Worm (Caenorhabditis elegans) whole organism, L1 larva: ENCODE results near the gene F35A5.1.

Experiments used
- aly-2 ChIP-seq: fragments of 150-350 bp; optimal IDR thresholded peaks from 2 replicates; lab custom pipeline; 2014; ENCODE audit warnings: missing biosample characterization, missing genetic modification characterization
- fos-1 ChIP-seq: fragments of 150-350 bp; optimal IDR thresholded peaks from 2 replicates; lab custom pipeline; 2014; ENCODE audit warnings: missing biosample characterization, missing genetic modification characterization
- grh-1 ChIP-seq: fragments of 200-800 bp; sonication (Bioruptor generic); IDR thresholded peaks from 2 replicates; pipeline ENCODE4 v1.3.6; 2022; ENCODE audit warnings: missing genetic modification reagents, missing genetic modification characterization, missing compliant biosample characterization
- jun-1 ChIP-seq: fragments of 150-350 bp; optimal IDR thresholded peaks from 2 replicates; lab custom pipeline; 2014; ENCODE audit warnings: missing biosample characterization, missing genetic modification reagents, missing genetic modification characterization
- lin-13 ChIP-seq: fragments of 150-350 bp; optimal IDR thresholded peaks from 2 replicates; lab custom pipeline; 2014; ENCODE audit warnings: missing biosample characterization, missing genetic modification reagents, missing genetic modification characterization
- lin-35 ChIP-seq, 2 experiments: fragments of 150-350 bp; optimal IDR thresholded peaks; 2 replicates each; lab custom pipeline; 2014; ENCODE audit warnings: missing biosample characterization in 2 of 2, missing genetic modification characterization in 2 of 2, missing genetic modification reagents in 2 of 2
- nhr-12 ChIP-seq: sonication (generic microtip); optimal IDR thresholded peaks from 2 replicates; lab custom pipeline; 2017; ENCODE audit warnings: missing biosample characterization, missing genetic modification characterization
- nhr-71 ChIP-seq: sonication (generic microtip); optimal IDR thresholded peaks from 2 replicates; lab custom pipeline; 2016; ENCODE audit warnings: mild to moderate bottlenecking, missing genetic modification characterization, moderate library complexity, missing compliant biosample characterization
- nhr-90 ChIP-seq: sonication (generic microtip); optimal IDR thresholded peaks from 2 replicates; lab custom pipeline; 2016; ENCODE audit warnings: mild to moderate bottlenecking, missing genetic modification characterization, missing compliant biosample characterization; ENCODE audit not compliant: poor library complexity
- snpc-4 ChIP-seq: fragments of 150-350 bp; optimal IDR thresholded peaks from 2 replicates; lab custom pipeline; 2014; ENCODE audit warnings: missing biosample characterization, missing genetic modification characterization
- unc-130 ChIP-seq: fragments of 150-350 bp; optimal IDR thresholded peaks from 2 replicates; lab custom pipeline; 2017; ENCODE audit warnings: missing biosample characterization, missing genetic modification characterization, inconsistent platforms
- unc-62 ChIP-seq: fragments of 150-350 bp; optimal IDR thresholded peaks from 2 replicates; lab custom pipeline; 2014; ENCODE audit warnings: missing biosample characterization, missing genetic modification reagents, missing genetic modification characterization
- zag-1 ChIP-seq: fragments of 150-350 bp; optimal IDR thresholded peaks from 2 replicates; lab custom pipeline; 2014; ENCODE audit warnings: missing biosample characterization, missing genetic modification characterization
- ztf-11 ChIP-seq, 2 experiments: sonication (generic microtip); optimal IDR thresholded peaks; 2 replicates each; lab custom pipeline; 2016 to 2017; ENCODE audit warnings: missing genetic modification characterization in 2 of 2, missing biosample characterization in 1 of 2, missing compliant biosample characterization in 1 of 2

- TF ChIP-seq grh-1, result no peak
- TF ChIP-seq fos-1 (tag; lab: Kevin White, UChicago), result no peak
- peak; percentile 7 for TF ChIP-seq nhr-90 (tag; lab: Kevin White, UChicago)
- TF ChIP-seq unc-62 (GFP tag; lab: Kevin White, UChicago), result no peak
- peak in 1 of 2 experiments; percentile 35 for TF ChIP-seq lin-35 (GFP tag; optimal IDR thresholded peaks at IDR 0.05; lab: Kevin White, UChicago)
- TF ChIP-seq zag-1 (tag; lab: Kevin White, UChicago), result no peak
- TF ChIP-seq lin-13 (GFP tag; lab: Kevin White, UChicago), result no peak
- TF ChIP-seq nhr-12, result no peak
- TF ChIP-seq unc-130 (tag; lab: Kevin White, UChicago), result peak; percentile 7
- peak; percentile 57 for TF ChIP-seq nhr-71 (tag; lab: Kevin White, UChicago)
- TF ChIP-seq ztf-11 (tag; optimal IDR thresholded peaks at IDR 0.05; lab: Kevin White, UChicago), result no peak
- no peak for TF ChIP-seq jun-1
- no peak for TF ChIP-seq aly-2
- peak; percentile 13 for TF ChIP-seq snpc-4 (tag; lab: Kevin White, UChicago)
Observed at ce11 chrX:3772405-3772804, 34.9 kb upstream of the F35A5.1 start, which contains the start of gene F47B7.2.
